Fruit fly (Drosophila melanogaster): ENCODE results near the gene Osi5.
A peak's percentile ranks its signal among the peaks of the same experiment; 100 is the strongest.

Gene Osi5

DNA sequence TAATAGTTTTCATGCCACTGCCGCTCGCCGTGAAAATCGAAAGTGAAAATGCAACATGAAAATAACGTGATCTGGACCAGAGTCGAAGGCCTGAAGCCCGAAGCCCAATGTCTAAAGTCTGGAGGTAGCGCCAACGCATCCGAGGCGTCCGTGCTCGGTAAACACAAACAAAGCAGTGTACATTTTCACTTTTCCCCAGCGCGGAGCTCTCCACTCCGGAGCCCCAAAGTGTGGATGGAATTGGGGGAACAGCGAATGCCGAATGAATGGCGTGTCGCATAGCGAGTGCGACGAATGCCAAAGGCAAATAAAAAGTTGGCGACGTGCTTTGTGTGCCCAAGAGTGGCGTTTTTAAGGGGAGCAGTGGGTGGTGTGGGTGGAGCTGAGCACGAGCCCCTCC, 24.3 kb upstream of the Osi5 start:
- TF ChIP-seq gl (tag; optimal IDR thresholded peaks at IDR 0.05) (no peak), fd96Ca (GFP tag; IDR thresholded peaks at IDR 0.05) (no peak), EcR (GFP tag; optimal IDR thresholded peaks at IDR 0.05) (no peak), Pif1A (GFP tag; optimal IDR thresholded peaks at IDR 0.05) (no peak), CG12605 (GFP tag; IDR thresholded peaks at IDR 0.05) (no peak), CG8301 (tag; optimal IDR thresholded peaks at IDR 0.05) (no peak), CG9948 (tag; optimal IDR thresholded peaks at IDR 0.05) (no peak), D1 (tag; optimal IDR thresholded peaks at IDR 0.05) (no peak), CG10348 (GFP tag; IDR thresholded peaks at IDR 0.05) (no peak), CG8159 (tag; optimal IDR thresholded peaks at IDR 0.05) (no peak), CG13204 (GFP tag; optimal IDR thresholded peaks at IDR 0.05) (no peak), CG32121 (GFP tag; IDR thresholded peaks at IDR 0.05) (no peak), Ets98B (GFP tag; IDR thresholded peaks at IDR 0.05) (peak; percentile 15; the same call in 1 of the 2 replicates), Pif1B (GFP tag; optimal IDR thresholded peaks at IDR 0.05) (no peak), CG4496 (GFP tag; IDR thresholded peaks at IDR 0.05) (peak; percentile 88), CG34367 (tag; optimal IDR thresholded peaks at IDR 0.05) (no peak), CG15710 (tag; optimal IDR thresholded peaks at IDR 0.05) (no peak), rn (GFP tag; IDR thresholded peaks at IDR 0.05) (no peak), CG17806 (tag; optimal IDR thresholded peaks at IDR 0.05) (no peak), Snoo (tag; optimal IDR thresholded peaks at IDR 0.05) (no peak), CG14655 (GFP tag; optimal IDR thresholded peaks at IDR 0.05) (peak; percentile 16)

DNA sequence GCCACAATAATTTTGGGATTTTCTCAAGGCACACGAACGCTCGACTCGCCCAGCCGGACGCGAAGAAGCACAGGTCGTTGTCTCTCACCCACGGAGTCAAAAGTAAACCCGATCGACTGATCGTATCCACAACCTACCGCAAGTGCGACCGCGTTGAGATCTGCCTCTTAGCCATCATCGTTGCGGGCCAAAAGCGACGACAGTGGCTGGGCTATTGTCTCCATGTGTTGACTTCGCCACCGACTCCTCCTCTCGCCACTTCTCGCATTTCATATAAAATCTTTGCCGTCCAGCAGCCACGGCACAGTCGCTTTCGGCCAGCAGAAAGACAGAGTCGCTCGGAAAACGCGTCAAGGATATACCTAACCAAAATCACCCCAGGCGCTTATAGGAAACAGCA, 18.2 kb upstream of the Osi5 start, which contains the start of gene Osi2:
Gene Osi2, plus strand, starts transcription at position 301 of the 400 bp plus-strand sequence.
- TF ChIP-seq CG13204 (GFP tag; optimal IDR thresholded peaks at IDR 0.05) (no peak), EcR (GFP tag; optimal IDR thresholded peaks at IDR 0.05) (no peak), CG10348 (GFP tag; IDR thresholded peaks at IDR 0.05) (no peak), Pif1B (GFP tag; optimal IDR thresholded peaks at IDR 0.05) (no peak), fd96Ca (GFP tag; IDR thresholded peaks at IDR 0.05) (no peak), rn (GFP tag; IDR thresholded peaks at IDR 0.05) (no peak), CG17806 (tag; optimal IDR thresholded peaks at IDR 0.05) (no peak)

DNA sequence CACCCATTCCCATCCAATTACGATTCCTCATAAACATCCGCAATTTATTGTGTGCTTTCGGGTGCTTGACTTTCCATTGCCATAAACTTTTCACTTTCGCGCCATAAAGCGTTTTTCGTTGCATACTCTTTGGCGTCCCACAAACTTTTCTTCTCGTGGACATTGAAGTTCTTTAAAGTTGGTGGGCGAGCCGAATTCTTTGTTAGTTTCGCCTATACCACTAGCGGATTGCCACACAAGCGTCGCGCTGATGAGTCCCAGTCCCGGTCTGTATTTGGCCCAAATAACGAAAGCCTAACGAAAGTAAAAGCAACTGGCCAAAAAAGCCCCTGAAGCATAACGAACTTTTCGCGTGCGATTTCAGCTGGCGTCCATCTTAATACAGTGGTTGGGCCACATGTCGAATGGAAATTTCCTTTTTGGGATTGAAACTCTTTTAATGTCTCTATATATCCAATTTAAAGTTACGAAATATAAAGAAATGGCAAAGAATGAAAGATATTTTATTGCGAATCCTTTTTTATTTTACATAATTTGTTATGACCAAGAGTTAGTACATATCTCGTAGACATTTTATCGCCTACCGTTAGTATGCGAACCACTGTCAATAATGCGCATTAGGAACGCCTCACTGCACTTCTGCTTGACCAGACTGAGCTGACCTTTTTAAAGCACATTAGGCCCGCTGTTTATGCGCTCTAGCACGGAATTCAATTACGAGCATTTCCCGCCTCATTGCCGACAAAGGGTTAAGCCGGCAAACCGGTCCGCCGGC, 16.9 kb upstream of the Osi5 start:
- peak; percentile 27 for TF ChIP-seq CG14655 (GFP tag; optimal IDR thresholded peaks at IDR 0.05)
- no peak for TF ChIP-seq Ets98B (GFP tag; IDR thresholded peaks at IDR 0.05)

DNA sequence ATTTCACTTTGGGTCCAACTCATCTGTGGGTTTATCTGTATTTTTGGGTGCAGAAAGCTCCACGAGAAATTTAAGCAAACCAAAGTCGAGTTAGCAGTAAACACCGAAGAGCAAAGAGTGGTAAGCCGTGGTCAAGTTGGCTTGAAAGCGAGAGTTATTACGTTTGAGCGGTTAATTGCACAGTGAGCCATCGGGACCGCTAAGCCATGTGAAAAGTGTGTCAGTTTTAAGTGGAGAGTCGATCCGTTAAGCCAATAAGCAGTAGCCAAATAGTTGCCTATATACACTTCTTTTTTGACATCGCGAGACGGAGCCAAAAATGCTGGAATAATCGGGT, 16.3 kb upstream of the Osi5 start:
- TF ChIP-seq Snoo (tag; optimal IDR thresholded peaks at IDR 0.05) (no peak), CG9948 (tag; optimal IDR thresholded peaks at IDR 0.05) (no peak), CG12605 (GFP tag; IDR thresholded peaks at IDR 0.05) (no peak), CG32121 (GFP tag; IDR thresholded peaks at IDR 0.05) (no peak), CG15710 (tag; optimal IDR thresholded peaks at IDR 0.05) (no peak), Ets98B (GFP tag; IDR thresholded peaks at IDR 0.05) (no peak), CG8301 (tag; optimal IDR thresholded peaks at IDR 0.05) (no peak), CG17806 (tag; optimal IDR thresholded peaks at IDR 0.05) (no peak), D1 (tag; optimal IDR thresholded peaks at IDR 0.05) (no peak), rn (GFP tag; IDR thresholded peaks at IDR 0.05) (no peak), CG10348 (GFP tag; IDR thresholded peaks at IDR 0.05) (no peak), gl (tag; optimal IDR thresholded peaks at IDR 0.05) (no peak)

DNA sequence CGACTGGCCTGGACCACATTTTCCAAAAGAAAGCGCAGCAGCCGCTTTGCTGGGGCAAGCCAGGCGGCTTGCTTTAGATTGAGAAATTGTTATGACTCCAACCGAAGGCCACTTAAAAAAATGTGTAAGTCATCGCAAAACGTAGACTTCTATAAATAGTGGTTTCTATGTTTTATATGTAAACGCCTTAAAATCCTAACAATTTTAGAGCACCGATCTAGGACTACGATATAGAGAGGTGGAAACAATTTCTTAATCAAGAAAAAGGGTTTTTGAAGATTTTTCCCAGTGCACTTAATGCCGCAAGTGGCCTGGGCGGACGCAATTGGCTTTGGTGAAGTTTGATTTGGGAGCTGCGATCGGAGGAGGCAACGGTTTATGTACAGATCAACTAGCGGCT, 13.1 kb upstream of the Osi5 start:
- TF ChIP-seq rn (GFP tag; IDR thresholded peaks at IDR 0.05) (0 out of 2 replicates have a peak, but pooled peaks have one; percentile 48), D1 (tag; optimal IDR thresholded peaks at IDR 0.05) (no peak), EcR (GFP tag; optimal IDR thresholded peaks at IDR 0.05) (no peak), CG13204 (GFP tag; optimal IDR thresholded peaks at IDR 0.05) (no peak), CG4496 (GFP tag; IDR thresholded peaks at IDR 0.05) (peak; percentile 80), CG32121 (GFP tag; IDR thresholded peaks at IDR 0.05) (peak; percentile 76), CG8301 (tag; optimal IDR thresholded peaks at IDR 0.05) (peak; percentile 91), CG9948 (tag; optimal IDR thresholded peaks at IDR 0.05) (no peak), CG17806 (tag; optimal IDR thresholded peaks at IDR 0.05) (peak; percentile 18), fd96Ca (GFP tag; IDR thresholded peaks at IDR 0.05) (peak; percentile 85), CG10348 (GFP tag; IDR thresholded peaks at IDR 0.05) (no peak), Pif1A (GFP tag; optimal IDR thresholded peaks at IDR 0.05) (peak; percentile 75), Snoo (tag; optimal IDR thresholded peaks at IDR 0.05) (no peak), CG12605 (GFP tag; IDR thresholded peaks at IDR 0.05) (peak; percentile 56), Pif1B (GFP tag; optimal IDR thresholded peaks at IDR 0.05) (peak; percentile 41), CG8159 (tag; optimal IDR thresholded peaks at IDR 0.05) (no peak), gl (tag; optimal IDR thresholded peaks at IDR 0.05) (no peak), CG14655 (GFP tag; optimal IDR thresholded peaks at IDR 0.05) (peak; percentile 84), Ets98B (GFP tag; IDR thresholded peaks at IDR 0.05) (peak; percentile 88), CG34367 (tag; optimal IDR thresholded peaks at IDR 0.05) (no peak), CG15710 (tag; optimal IDR thresholded peaks at IDR 0.05) (no peak)

DNA sequence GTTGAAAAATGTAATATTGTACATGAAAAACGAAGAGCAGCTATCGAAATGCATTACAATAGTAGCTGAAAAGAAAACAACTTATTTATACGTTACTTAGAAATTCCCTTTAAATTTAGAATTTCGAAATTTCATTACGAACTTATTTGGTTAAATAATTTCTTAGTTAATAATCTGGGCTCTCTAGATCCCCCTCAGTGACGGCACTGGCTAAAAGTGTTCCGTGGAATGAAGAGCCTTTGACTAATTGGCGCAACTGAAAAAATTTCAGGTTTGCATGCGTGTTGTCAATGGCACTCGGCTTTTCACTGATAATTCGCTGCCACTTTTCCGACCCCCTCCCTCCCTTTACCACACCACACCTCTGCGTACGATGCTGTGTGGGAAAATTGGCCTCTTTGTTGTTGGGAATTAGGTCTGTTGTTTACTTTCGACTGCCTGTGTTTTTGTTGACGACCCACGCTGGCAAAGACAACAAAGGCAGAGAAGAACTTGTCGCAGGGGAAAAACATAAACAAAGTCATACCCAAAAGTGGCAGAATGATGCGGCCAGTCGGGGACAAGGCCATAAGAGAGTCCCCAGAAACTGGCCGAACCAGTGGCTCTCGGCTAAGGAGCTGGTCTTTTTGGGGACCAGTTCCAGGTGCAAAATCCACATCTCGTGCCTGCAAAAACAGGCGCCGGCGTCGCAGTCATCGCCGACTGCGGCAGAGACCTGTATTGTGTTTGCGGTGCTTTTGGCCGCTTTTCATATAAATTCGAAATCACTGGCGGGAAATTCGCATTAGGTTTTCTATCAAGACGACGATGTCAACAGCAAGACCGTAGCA, 12.0 kb upstream of the Osi5 start, which contains the start of gene Osi3:
Gene Osi3, plus strand, starts transcription at position 780 of the 830 bp plus-strand sequence.
- TF ChIP-seq gl (tag; optimal IDR thresholded peaks at IDR 0.05) (no peak), CG14655 (GFP tag; optimal IDR thresholded peaks at IDR 0.05) (peak; percentile 46), CG12605 (GFP tag; IDR thresholded peaks at IDR 0.05) (no peak), CG15710 (tag; optimal IDR thresholded peaks at IDR 0.05) (no peak), CG17806 (tag; optimal IDR thresholded peaks at IDR 0.05) (no peak), CG9948 (tag; optimal IDR thresholded peaks at IDR 0.05) (no peak), EcR (GFP tag; optimal IDR thresholded peaks at IDR 0.05) (peak; percentile 31), CG34367 (tag; optimal IDR thresholded peaks at IDR 0.05) (no peak), CG8301 (tag; optimal IDR thresholded peaks at IDR 0.05) (peak; percentile 43), CG32121 (GFP tag; IDR thresholded peaks at IDR 0.05) (no peak), CG8159 (tag; optimal IDR thresholded peaks at IDR 0.05) (no peak), rn (GFP tag; IDR thresholded peaks at IDR 0.05) (no peak), fd96Ca (GFP tag; IDR thresholded peaks at IDR 0.05) (no peak), CG10348 (GFP tag; IDR thresholded peaks at IDR 0.05) (no peak), CG13204 (GFP tag; optimal IDR thresholded peaks at IDR 0.05) (no peak), CG4496 (GFP tag; IDR thresholded peaks at IDR 0.05) (0 out of 3 replicates have a peak, but pooled peaks have one; percentile 26), Pif1A (GFP tag; optimal IDR thresholded peaks at IDR 0.05) (peak; percentile 40), Ets98B (GFP tag; IDR thresholded peaks at IDR 0.05) (no peak), Snoo (tag; optimal IDR thresholded peaks at IDR 0.05) (no peak), D1 (tag; optimal IDR thresholded peaks at IDR 0.05) (no peak), Pif1B (GFP tag; optimal IDR thresholded peaks at IDR 0.05) (peak; percentile 6)
